Worm (Caenorhabditis elegans) whole organism, L3 larva: ENCODE measurements around the gene srsx-11.

Source experiments
- fkh-10 ChIP-seq: sonication (generic microtip); optimal IDR thresholded peaks from 2 replicates; lab custom pipeline; 2017; ENCODE audit warnings: missing biosample characterization, missing genetic modification reagents, missing genetic modification characterization
- lin-39 ChIP-seq: fragments of 150-350 bp; optimal IDR thresholded peaks from 2 replicates; lab custom pipeline; 2018; ENCODE audit warnings: missing biosample characterization, missing genetic modification reagents, missing genetic modification characterization
- nhr-77 ChIP-seq: fragments of 150-350 bp; optimal IDR thresholded peaks from 2 replicates; lab custom pipeline; 2014; ENCODE audit warnings: missing biosample characterization, missing genetic modification characterization
- sea-2 ChIP-seq: fragments of 150-350 bp; sonication (generic microtip); optimal IDR thresholded peaks from 4 replicates; lab custom pipeline; 2014; ENCODE audit warnings: missing biosample characterization, missing genetic modification reagents, missing genetic modification characterization
- ztf-11 ChIP-seq: fragments of 150-350 bp; optimal IDR thresholded peaks from 2 replicates; lab custom pipeline; 2014; ENCODE audit warnings: missing biosample characterization, missing genetic modification characterization

DNA sequence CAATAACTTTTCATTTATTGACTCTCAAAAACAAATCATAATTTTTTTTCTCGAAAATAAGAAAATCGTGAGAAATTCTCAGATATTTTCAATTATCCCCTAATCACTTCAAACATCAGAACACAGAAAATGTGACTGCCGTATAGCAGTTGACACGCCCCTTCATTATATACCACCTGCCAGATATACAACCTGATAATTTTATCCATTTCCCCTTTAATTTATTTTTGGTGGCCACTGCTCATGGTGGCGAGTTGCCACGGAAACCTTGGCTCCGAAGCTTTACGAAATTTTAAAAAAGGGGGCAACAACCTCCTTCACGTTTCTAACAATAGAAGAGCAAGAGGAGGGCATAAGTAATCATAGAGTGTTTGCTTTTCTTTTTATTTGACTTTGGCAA is 37.8 kb upstream of the srsx-11 start:
- TF ChIP-seq nhr-77 (tag; lab: Kevin White, UChicago) (no peak), ztf-11 (tag; lab: Kevin White, UChicago) (no peak), lin-39 (tag; lab: Kevin White, UChicago) (no peak), sea-2 (GFP tag; lab: Kevin White, UChicago) (no peak), fkh-10 (GFP tag; lab: Kevin White, UChicago) (no peak)
